Worm (Caenorhabditis elegans) whole organism, L4 larva: ENCODE results near the gene C50F4.12.
A peak's percentile ranks its signal among the peaks of the same experiment; 100 is the strongest.

Experiments used
- D1046.2 ChIP-seq: fragments of 200-800 bp; sonication (Bioruptor generic); IDR thresholded peaks from 2 replicates; pipeline ENCODE4 v1.3.6; 2022; ENCODE audit warnings: missing genetic modification characterization, missing compliant biosample characterization
- F10B5.3 ChIP-seq: sonication (generic microtip); optimal IDR thresholded peaks from 2 replicates; lab custom pipeline; 2016; ENCODE audit warnings: mild to moderate bottlenecking, missing genetic modification characterization, missing compliant biosample characterization
- F37D6.2 ChIP-seq: sonication (generic microtip); optimal IDR thresholded peaks from 2 replicates; lab custom pipeline; 2016; ENCODE audit warnings: mild to moderate bottlenecking, missing genetic modification characterization, missing compliant biosample characterization
- F44E2.7 ChIP-seq: fragments of 200-800 bp; sonication (Bioruptor generic); IDR thresholded peaks from 2 replicates; pipeline ENCODE4 v2.1.2; 2022; ENCODE audit warnings: missing genetic modification characterization, missing compliant biosample characterization
- Y105C5A.15 ChIP-seq: fragments of 200-800 bp; sonication (Bioruptor generic); IDR thresholded peaks from 2 replicates; pipeline ENCODE4 v1.3.6; 2022; ENCODE audit warnings: missing genetic modification characterization, missing compliant biosample characterization
- Y48G9A.11 ChIP-seq: fragments of 200-800 bp; sonication (Bioruptor generic); IDR thresholded peaks from 2 replicates; pipeline ENCODE4 v1.3.6; 2022; ENCODE audit warnings: missing genetic modification reagents, missing genetic modification characterization, missing compliant biosample characterization
- Y75B8A.6 ChIP-seq: fragments of 200-800 bp; sonication (Bioruptor generic); IDR thresholded peaks from 2 replicates; pipeline ENCODE4 v1.3.6; 2022; ENCODE audit warnings: missing genetic modification reagents, missing genetic modification characterization, missing compliant biosample characterization
- aly-2 ChIP-seq: sonication (generic microtip); optimal IDR thresholded peaks from 2 replicates; lab custom pipeline; 2018; ENCODE audit warnings: missing biosample characterization, missing genetic modification characterization
- ama-1 ChIP-seq: fragments of 150-350 bp; optimal IDR thresholded peaks from 2 replicates; lab custom pipeline; 2014; ENCODE audit warnings: inconsistent platforms, mixed read lengths
- arid-1 ChIP-seq: fragments of 200-800 bp; sonication (Bioruptor generic); conservative IDR thresholded peaks from 2 replicates; pipeline ENCODE4 v1.3.6; 2022; ENCODE audit warnings: missing genetic modification reagents, missing genetic modification characterization, missing compliant biosample characterization
- ceh-44 ChIP-seq: fragments of 200-800 bp; sonication (Bioruptor generic); IDR thresholded peaks from 2 replicates; pipeline ENCODE4 v1.3.6; 2022; ENCODE audit warnings: missing genetic modification reagents, missing genetic modification characterization, missing compliant biosample characterization
- ces-1 ChIP-seq: fragments of 150-350 bp; sonication (generic microtip); optimal IDR thresholded peaks from 4 replicates; lab custom pipeline; 2014; ENCODE audit warnings: missing biosample characterization, missing genetic modification reagents, missing genetic modification characterization
- ctbp-1 ChIP-seq: fragments of 200-800 bp; sonication (Bioruptor generic); IDR thresholded peaks from 2 replicates; pipeline ENCODE4 v1.3.6; 2022; ENCODE audit warnings: missing genetic modification reagents, missing genetic modification characterization, missing compliant biosample characterization
- daf-19 ChIP-seq: fragments of 200-800 bp; sonication (Bioruptor generic); conservative IDR thresholded peaks from 2 replicates; pipeline ENCODE4 v1.3.6; 2022; ENCODE audit warnings: missing genetic modification characterization, missing compliant biosample characterization
- dpl-1 ChIP-seq: fragments of 150-350 bp; optimal IDR thresholded peaks from 2 replicates; lab custom pipeline; 2014; ENCODE audit warnings: missing biosample characterization, missing genetic modification reagents, missing genetic modification characterization
- egl-27 ChIP-seq: sonication (generic microtip); optimal IDR thresholded peaks from 3 replicates; lab custom pipeline; 2017; ENCODE audit warnings: missing biosample characterization, missing genetic modification reagents, missing genetic modification characterization
- egl-43 ChIP-seq: fragments of 200-800 bp; sonication (Bioruptor generic); IDR thresholded peaks from 2 replicates; pipeline ENCODE4 v1.3.6; 2022; ENCODE audit warnings: missing genetic modification reagents, missing genetic modification characterization, missing compliant biosample characterization
- fkh-10 ChIP-seq: fragments of 150-350 bp; optimal IDR thresholded peaks from 2 replicates; lab custom pipeline; 2014; ENCODE audit warnings: missing biosample characterization, missing genetic modification reagents, missing genetic modification characterization
- hif-1 ChIP-seq, 2 experiments: sonication (generic microtip); optimal IDR thresholded peaks; 2 replicates each; lab custom pipeline; 2016 to 2017; ENCODE audit warnings: missing compliant biosample characterization in 2 of 2, missing genetic modification characterization in 2 of 2, missing genetic modification reagents in 2 of 2, missing genotype in 2 of 2, mild to moderate bottlenecking in 1 of 2
- hlh-30 ChIP-seq: sonication (generic microtip); optimal IDR thresholded peaks from 2 replicates; lab custom pipeline; 2017; ENCODE audit warnings: antibody characterized with exemption, mild to moderate bottlenecking, missing genetic modification characterization, missing compliant biosample characterization; ENCODE audit not compliant: insufficient read depth
- lin-13 ChIP-seq: fragments of 150-350 bp; optimal IDR thresholded peaks from 2 replicates; lab custom pipeline; 2014; ENCODE audit warnings: missing biosample characterization, missing genetic modification reagents, missing genetic modification characterization
- lin-15B ChIP-seq: fragments of 150-350 bp; sonication (generic microtip); optimal IDR thresholded peaks from 3 replicates; lab custom pipeline; 2014; ENCODE audit warnings: missing biosample characterization, missing genetic modification characterization
- lin-29 ChIP-seq: fragments of 200-800 bp; sonication (Bioruptor generic); IDR thresholded peaks from 2 replicates; pipeline ENCODE4 v1.3.6; 2022; ENCODE audit warnings: missing genetic modification reagents, missing genetic modification characterization, missing compliant biosample characterization
- lin-38 ChIP-seq: fragments of 200-800 bp; sonication (Bioruptor generic); IDR thresholded peaks from 2 replicates; pipeline ENCODE4 v1.3.6; 2022; ENCODE audit warnings: missing genetic modification reagents, missing genetic modification characterization, missing compliant biosample characterization
- lir-3 ChIP-seq: sonication (generic microtip); optimal IDR thresholded peaks from 2 replicates; lab custom pipeline; 2016; ENCODE audit warnings: mild to moderate bottlenecking, missing genetic modification characterization, missing compliant biosample characterization
- lsy-2 ChIP-seq, 2 experiments: fragments of 150-350 bp in 1 of 2; sonication (generic microtip) in 1 of 2; optimal IDR thresholded peaks; 2 replicates each; lab custom pipeline; 2014 to 2017; ENCODE audit warnings: missing biosample characterization in 2 of 2, missing genetic modification characterization in 2 of 2
- madf-9 ChIP-seq: fragments of 200-800 bp; sonication (Bioruptor generic); conservative IDR thresholded peaks from 2 replicates; pipeline ENCODE4 v1.3.6; 2022; ENCODE audit warnings: missing genetic modification reagents, missing genetic modification characterization, missing compliant biosample characterization
- mes-2 ChIP-seq: sonication (generic microtip); optimal IDR thresholded peaks from 2 replicates; lab custom pipeline; 2016; ENCODE audit warnings: missing genotype, mild to moderate bottlenecking, missing genetic modification characterization, missing compliant biosample characterization; ENCODE audit not compliant: poor library complexity, severe bottlenecking
- mxl-2 ChIP-seq: fragments of 200-800 bp; sonication (Bioruptor generic); conservative IDR thresholded peaks from 2 replicates; pipeline ENCODE4 v1.3.6; 2022; ENCODE audit warnings: missing genetic modification reagents, missing genetic modification characterization, missing compliant biosample characterization
- mxl-3 ChIP-seq: fragments of 200-800 bp; sonication (Bioruptor generic); optimal IDR thresholded peaks from 2 replicates; lab custom pipeline; 2018; ENCODE audit warnings: mild to moderate bottlenecking, missing genetic modification characterization, missing compliant biosample characterization
- nhr-10 ChIP-seq: fragments of 150-350 bp; optimal IDR thresholded peaks from 2 replicates; lab custom pipeline; 2014; ENCODE audit warnings: missing biosample characterization, missing genetic modification characterization
- nhr-102 ChIP-seq: sonication (generic microtip); optimal IDR thresholded peaks from 2 replicates; lab custom pipeline; 2016; ENCODE audit warnings: mild to moderate bottlenecking, missing genetic modification characterization, moderate library complexity, missing compliant biosample characterization
- nhr-11 ChIP-seq: fragments of 150-350 bp; optimal IDR thresholded peaks from 2 replicates; lab custom pipeline; 2014; ENCODE audit warnings: missing biosample characterization, missing genetic modification characterization
- nhr-111 ChIP-seq: fragments of 200-800 bp; sonication (Bioruptor generic); optimal IDR thresholded peaks from 2 replicates; lab custom pipeline; 2018; ENCODE audit warnings: mild to moderate bottlenecking, missing genetic modification characterization, missing compliant biosample characterization
- nhr-237 ChIP-seq: sonication (generic microtip); optimal IDR thresholded peaks from 2 replicates; lab custom pipeline; 2017; ENCODE audit warnings: missing biosample characterization, missing genetic modification characterization
- nhr-28 ChIP-seq: fragments of 150-350 bp; optimal IDR thresholded peaks from 2 replicates; lab custom pipeline; 2014; ENCODE audit warnings: missing biosample characterization, missing genetic modification characterization
- nhr-42 ChIP-seq: fragments of 200-800 bp; sonication (Bioruptor generic); IDR thresholded peaks from 2 replicates; pipeline ENCODE4 v1.3.6; 2022; ENCODE audit warnings: missing genetic modification characterization, missing compliant biosample characterization
- nhr-48 ChIP-seq: sonication (generic microtip); optimal IDR thresholded peaks from 2 replicates; lab custom pipeline; 2016; ENCODE audit warnings: mild to moderate bottlenecking, missing genetic modification characterization, missing compliant biosample characterization
- pha-4 ChIP-seq, 2 experiments: fragments of 150-350 bp in 1 of 2; fragments of 200-800 bp in 1 of 2; sonication (Bioruptor generic) in 1 of 2; IDR thresholded peaks in 1 of 2; optimal IDR thresholded peaks in 1 of 2; 2 replicates each; pipeline versions ENCODE4 v1.3.6 to Lab custom; 2014 to 2022; ENCODE audit warnings: missing genetic modification characterization in 2 of 2, missing genetic modification reagents in 2 of 2, missing biosample characterization in 1 of 2, missing compliant biosample characterization in 1 of 2
- php-3 ChIP-seq: fragments of 200-800 bp; sonication (Bioruptor generic); IDR thresholded peaks from 2 replicates; pipeline ENCODE4 v1.3.6; 2022; ENCODE audit warnings: missing genetic modification reagents, missing genetic modification characterization, missing compliant biosample characterization
- rbr-2 ChIP-seq: sonication (generic microtip); optimal IDR thresholded peaks from 2 replicates; lab custom pipeline; 2016; ENCODE audit warnings: missing genotype, missing genetic modification characterization, missing compliant biosample characterization
- sdz-12 ChIP-seq: fragments of 200-800 bp; sonication (Bioruptor generic); optimal IDR thresholded peaks from 2 replicates; lab custom pipeline; 2018; ENCODE audit warnings: mild to moderate bottlenecking, missing genetic modification characterization, missing compliant biosample characterization
- skn-1 ChIP-seq: fragments of 150-350 bp; optimal IDR thresholded peaks from 2 replicates; lab custom pipeline; 2014; ENCODE audit warnings: missing biosample characterization, missing genetic modification characterization
- snpc-4 ChIP-seq: fragments of 150-350 bp; optimal IDR thresholded peaks from 2 replicates; lab custom pipeline; 2014; ENCODE audit warnings: missing biosample characterization, missing genetic modification characterization
- tag-97 ChIP-seq: fragments of 200-800 bp; sonication (Bioruptor generic); IDR thresholded peaks from 2 replicates; pipeline ENCODE4 v1.3.6; 2022; ENCODE audit warnings: missing genetic modification characterization, missing compliant biosample characterization
- tra-1 ChIP-seq: fragments of 200-800 bp; sonication (Bioruptor generic); IDR thresholded peaks from 2 replicates; pipeline ENCODE4 v1.3.6; 2022; ENCODE audit warnings: missing genetic modification reagents, missing genetic modification characterization, missing compliant biosample characterization
- unc-130 ChIP-seq: sonication (generic microtip); optimal IDR thresholded peaks from 2 replicates; lab custom pipeline; 2016; ENCODE audit warnings: missing genetic modification reagents, missing genetic modification characterization, missing compliant biosample characterization
- zag-1 ChIP-seq: fragments of 150-350 bp; optimal IDR thresholded peaks from 2 replicates; lab custom pipeline; 2014; ENCODE audit warnings: missing biosample characterization, missing genetic modification characterization
- zfp-2 ChIP-seq: sonication (generic microtip); optimal IDR thresholded peaks from 2 replicates; lab custom pipeline; 2016; ENCODE audit warnings: mild to moderate bottlenecking, missing genetic modification characterization, missing compliant biosample characterization
- zfp-3 ChIP-seq: fragments of 200-800 bp; sonication (Bioruptor generic); conservative IDR thresholded peaks from 2 replicates; pipeline ENCODE4 v1.3.6; 2022; ENCODE audit warnings: missing genetic modification reagents, missing genetic modification characterization, missing compliant biosample characterization
- zip-11 ChIP-seq: fragments of 200-800 bp; sonication (Bioruptor generic); IDR thresholded peaks from 2 replicates; pipeline ENCODE4 v1.3.6; 2022; ENCODE audit warnings: missing genetic modification characterization, missing compliant biosample characterization

C50F4.12 gene

ce11 chrV:9561624-9562179 lies 22.2 kb upstream of the C50F4.12 start, which contains the start of gene rgef-1 (continued):
- no peak for TF ChIP-seq nhr-237 (tag; lab: Kevin White, UChicago)
- TF ChIP-seq mxl-3 = no peak
- no peak for TF ChIP-seq php-3
- no peak for TF ChIP-seq dpl-1 (GFP tag; lab: Kevin White, UChicago)
- peak; percentile 10 for TF ChIP-seq mes-2 (tag; lab: Kevin White, UChicago)
- no peak for TF ChIP-seq Y105C5A.15 (GFP tag; lab: Robert Waterston, UW)
- TF ChIP-seq egl-43 (GFP tag; lab: Robert Waterston, UW) = peak; percentile 81
- no peak for TF ChIP-seq D1046.2
- peak; percentile 13 for TF ChIP-seq nhr-48 (tag; lab: Kevin White, UChicago)
- no peak for TF ChIP-seq tag-97
- peak; percentile 90 for TF ChIP-seq fkh-10 (GFP tag; lab: Kevin White, UChicago)
- TF ChIP-seq ces-1 (GFP tag; lab: Kevin White, UChicago) = no peak
- TF ChIP-seq mxl-2 = no peak
- TF ChIP-seq lin-29 = no peak
- no peak for TF ChIP-seq F44E2.7
- peak; percentile 87 for TF ChIP-seq rbr-2 (tag; lab: Kevin White, UChicago)
- TF ChIP-seq nhr-102 (tag; lab: Kevin White, UChicago) = no peak
- TF ChIP-seq nhr-42 = no peak
- TF ChIP-seq pha-4 (GFP tag; IDR thresholded peaks at IDR 0.05; lab: Robert Waterston, UW) = no peak
- TF ChIP-seq pha-4 (tag; optimal IDR thresholded peaks at IDR 0.05; lab: Kevin White, UChicago) = no peak
- TF ChIP-seq F10B5.3 (tag; lab: Kevin White, UChicago) = no peak
- TF ChIP-seq zag-1 (tag; lab: Kevin White, UChicago) = no peak
- no peak for TF ChIP-seq Y75B8A.6 (GFP tag; lab: Robert Waterston, UW)
- no peak for TF ChIP-seq zip-11 (GFP tag; lab: Robert Waterston, UW)
- TF ChIP-seq nhr-11 (tag; lab: Kevin White, UChicago) = no peak
- TF ChIP-seq nhr-10 (tag; lab: Kevin White, UChicago) = no peak
- no peak for TF ChIP-seq tra-1 (GFP tag; lab: Robert Waterston, UW)
- TF ChIP-seq lir-3 = no peak
- TF ChIP-seq madf-9 = no peak
- TF ChIP-seq hlh-30 (tag; lab: Kevin White, UChicago) = peak; percentile 56
- no peak for TF ChIP-seq zfp-3 (GFP tag; lab: Robert Waterston, UW)
- TF ChIP-seq lsy-2 (tag; optimal IDR thresholded peaks at IDR 0.05; lab: Kevin White, UChicago) = peak; percentile 41 to 69
- no peak for TF ChIP-seq unc-130 (GFP tag; lab: Kevin White, UChicago)
- no peak for TF ChIP-seq ama-1 (lab: Kevin White, UChicago)
- peak in 1 of 2 experiments; percentile 33 for TF ChIP-seq hif-1 (tag; optimal IDR thresholded peaks at IDR 0.05; lab: Kevin White, UChicago)
- TF ChIP-seq arid-1 (GFP tag; lab: Robert Waterston, UW) = no peak
- TF ChIP-seq zfp-2 (tag; lab: Kevin White, UChicago) = no peak
- no peak for TF ChIP-seq nhr-28 (tag; lab: Kevin White, UChicago)
- TF ChIP-seq Y48G9A.11 (GFP tag; lab: Robert Waterston, UW) = no peak
- peak; percentile 75 for TF ChIP-seq F37D6.2 (tag; lab: Kevin White, UChicago)
- no peak for TF ChIP-seq lin-13 (GFP tag; lab: Kevin White, UChicago)
- no peak for TF ChIP-seq lin-38 (GFP tag; lab: Robert Waterston, UW)
- TF ChIP-seq nhr-111 (GFP tag; lab: Kevin White, UChicago) = no peak
- TF ChIP-seq aly-2 (tag; lab: Kevin White, UChicago) = no peak
- no peak for TF ChIP-seq snpc-4
- TF ChIP-seq lin-15B = no peak
- no peak for TF ChIP-seq skn-1 (tag; lab: Kevin White, UChicago)
- no peak for TF ChIP-seq ceh-44
- TF ChIP-seq egl-27 (tag; lab: Kevin White, UChicago) = no peak
- no peak for TF ChIP-seq daf-19 (GFP tag; lab: Robert Waterston, UW)
- no peak for TF ChIP-seq sdz-12 (GFP tag; lab: Kevin White, UChicago)
- peak; percentile 91 for TF ChIP-seq ctbp-1 (GFP tag; lab: Robert Waterston, UW)
